Fruit fly (Drosophila melanogaster): Measurements from ENCODE around the gene Proc.

The Proc gene

DNA sequence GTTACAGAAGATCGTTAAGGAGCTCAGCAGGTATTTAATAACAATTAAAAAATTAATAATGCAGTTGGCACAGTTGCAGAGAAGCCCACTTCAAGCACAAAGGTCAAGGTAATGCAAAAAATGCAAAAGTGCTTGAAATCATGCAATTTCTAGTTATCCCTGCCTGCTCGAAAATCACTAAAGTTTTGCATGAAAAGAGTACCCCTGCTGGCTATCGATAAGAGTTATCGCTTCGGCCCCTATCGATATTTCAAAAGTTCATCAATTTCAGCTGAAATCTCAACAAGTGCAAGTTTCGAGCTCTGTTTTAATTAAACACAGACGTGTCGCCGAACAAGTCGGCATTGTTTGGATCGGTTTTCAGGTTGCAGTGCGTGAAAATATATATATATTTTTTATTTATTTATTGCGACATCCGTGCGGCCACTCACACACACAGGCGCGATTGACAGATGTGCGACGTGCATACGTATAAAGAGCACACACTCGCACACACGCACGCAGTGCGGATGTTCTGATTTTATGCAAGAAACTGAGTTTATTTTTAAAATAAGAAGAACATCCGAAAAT lies 49.9 kb downstream of the Proc start (continued):
- no peak for TF ChIP-seq sisA (GFP tag; IDR thresholded peaks at IDR 0.05)
- no peak for TF ChIP-seq CG12299 (tag; optimal IDR thresholded peaks at IDR 0.05)
- peak; percentile 15 for TF ChIP-seq CG12942 (GFP tag; optimal IDR thresholded peaks at IDR 0.05)
- TF ChIP-seq CG33213 (GFP tag; optimal IDR thresholded peaks at IDR 0.05): peak; percentile 38
- peak; percentile 42; the same call in 1 of the 2 replicates for TF ChIP-seq CG5953 (GFP tag; IDR thresholded peaks at IDR 0.05)
- TF ChIP-seq Antp (GFP tag; optimal IDR thresholded peaks at IDR 0.05): peak; percentile 54
- peak; percentile 93 for TF ChIP-seq sens (GFP tag)
- no peak for TF ChIP-seq CG11093 (GFP tag; IDR thresholded peaks at IDR 0.05)
- TF ChIP-seq CG15696 (tag; optimal IDR thresholded peaks at IDR 0.05): peak; percentile 40
- no peak for TF ChIP-seq Awh (GFP tag; IDR thresholded peaks at IDR 0.05)
- peak; percentile 17 for TF ChIP-seq Dp (GFP tag; optimal IDR thresholded peaks at IDR 0.05)
- TF ChIP-seq ERR (GFP tag; optimal IDR thresholded peaks at IDR 0.05): peak; percentile 45
- TF ChIP-seq H2.0 (GFP tag; IDR thresholded peaks at IDR 0.05): peak; percentile 40; the same call in 1 of the 2 replicates
- peak; percentile 62 for TF ChIP-seq seq (GFP tag; IDR thresholded peaks at IDR 0.05)
- TF ChIP-seq CG11696 (GFP tag; IDR thresholded peaks at IDR 0.05): no peak
- no peak for TF ChIP-seq gcm2 (GFP tag; optimal IDR thresholded peaks at IDR 0.05)
- TF ChIP-seq D19A (tag; optimal IDR thresholded peaks at IDR 0.05): peak; percentile 46
- TF ChIP-seq CG11085 (GFP tag; IDR thresholded peaks at IDR 0.05): 0 out of 2 replicates have a peak, but pooled peaks have one; percentile 39
- TF ChIP-seq CG33557 (GFP tag; optimal IDR thresholded peaks at IDR 0.05): peak; percentile 2
- TF ChIP-seq esg (GFP tag; conservative IDR thresholded peaks at IDR 0.05): peak; percentile 39
- peak; percentile 7 for TF ChIP-seq maf-S (GFP tag; optimal IDR thresholded peaks at IDR 0.05)
- peak; percentile 82 for TF ChIP-seq amos (GFP tag; IDR thresholded peaks at IDR 0.05; ENCODE audit: partially characterized antibody)
- TF ChIP-seq bowl (GFP tag; IDR thresholded peaks at IDR 0.05): no peak
- peak; percentile 76; the same call in 2 of the 3 replicates for TF ChIP-seq mld (GFP tag; IDR thresholded peaks at IDR 0.05; ENCODE audit: partially characterized antibody)
- peak; percentile 97 for TF ChIP-seq CG1529 (GFP tag; optimal IDR thresholded peaks at IDR 0.05)
- TF ChIP-seq CG17385 (GFP tag; optimal IDR thresholded peaks at IDR 0.05): no peak
- no peak for TF ChIP-seq CG4282 (GFP tag; optimal IDR thresholded peaks at IDR 0.05)
- no peak for TF ChIP-seq CG6765 (GFP tag; optimal IDR thresholded peaks at IDR 0.05)
- TF ChIP-seq chn (GFP tag; optimal IDR thresholded peaks at IDR 0.05): peak; percentile 67
- TF ChIP-seq CG3847 (GFP tag; IDR thresholded peaks at IDR 0.05): peak; percentile 51
- TF ChIP-seq Sox100B (GFP tag; optimal IDR thresholded peaks at IDR 0.05): peak; percentile 37
- TF ChIP-seq lab (GFP tag; optimal IDR thresholded peaks at IDR 0.05): no peak
- TF ChIP-seq bigmax (GFP tag; optimal IDR thresholded peaks at IDR 0.05): peak; percentile 9
- peak; percentile 42 for TF ChIP-seq CG10366 (GFP tag; IDR thresholded peaks at IDR 0.05)
- TF ChIP-seq Eip74EF (GFP tag; optimal IDR thresholded peaks at IDR 0.05): peak in 1 of 2 experiments; percentile 28
- TF ChIP-seq salm (tag; optimal IDR thresholded peaks at IDR 0.05): no peak
- no peak for TF ChIP-seq emc (GFP tag; optimal IDR thresholded peaks at IDR 0.05)
- no peak for TF ChIP-seq CkIIα-i1 (GFP tag; IDR thresholded peaks at IDR 0.05)
- TF ChIP-seq CG7271 (tag; optimal IDR thresholded peaks at IDR 0.05): peak; percentile 20
- TF ChIP-seq Nf-YA (GFP tag; IDR thresholded peaks at IDR 0.05): no peak
- TF ChIP-seq knrl (GFP tag; IDR thresholded peaks at IDR 0.05; ENCODE audit: partially characterized antibody): peak; percentile 86
- peak; percentile 40 for TF ChIP-seq nmo (GFP tag; optimal IDR thresholded peaks at IDR 0.05)
- TF ChIP-seq CG3407 (GFP tag; optimal IDR thresholded peaks at IDR 0.05): no peak
- TF ChIP-seq Bteb2 (GFP tag; optimal IDR thresholded peaks at IDR 0.05): no peak
- peak; percentile 62 for TF ChIP-seq CG13624 (GFP tag; optimal IDR thresholded peaks at IDR 0.05)
- no peak for TF ChIP-seq CG7987 (GFP tag; optimal IDR thresholded peaks at IDR 0.05)
- TF ChIP-seq caup (GFP tag; optimal IDR thresholded peaks at IDR 0.05; ENCODE audit: severe bottlenecking): peak; percentile 36
- TF ChIP-seq CG31441 (GFP tag; IDR thresholded peaks at IDR 0.05): peak; percentile 74
- TF ChIP-seq Fer2 (tag; optimal IDR thresholded peaks at IDR 0.05): peak; percentile 43
- TF ChIP-seq CG16863 (GFP tag; optimal IDR thresholded peaks at IDR 0.05): peak; percentile 53

All from whole organism, embryonic.